Worm (Caenorhabditis elegans) whole organism, L4 larva: Measurements from ENCODE around the gene str-101.

ENCODE experiments used
- F37D6.2 ChIP-seq: sonication (generic microtip); optimal IDR thresholded peaks from 2 replicates; lab custom pipeline; 2016; ENCODE audit warnings: mild to moderate bottlenecking, missing genetic modification characterization, missing compliant biosample characterization
- F44E2.7 ChIP-seq: fragments of 200-800 bp; sonication (Bioruptor generic); IDR thresholded peaks from 2 replicates; pipeline ENCODE4 v2.1.2; 2022; ENCODE audit warnings: missing genetic modification characterization, missing compliant biosample characterization
- F49E8.2 ChIP-seq: sonication (generic microtip); optimal IDR thresholded peaks from 2 replicates; lab custom pipeline; 2016; ENCODE audit warnings: missing compliant biosample characterization, mild to moderate bottlenecking, missing genetic modification characterization, borderline replicate concordance
- R02D3.7 ChIP-seq: fragments of 150-350 bp; sonication (generic microtip); optimal IDR thresholded peaks from 3 replicates; lab custom pipeline; 2014; ENCODE audit warnings: missing biosample characterization, missing genetic modification characterization
- Y5F2A.4 ChIP-seq: fragments of 200-800 bp; sonication (Bioruptor generic); optimal IDR thresholded peaks from 2 replicates; lab custom pipeline; 2018; ENCODE audit warnings: mild to moderate bottlenecking, missing genetic modification characterization, missing compliant biosample characterization
- Y75B8A.6 ChIP-seq: fragments of 200-800 bp; sonication (Bioruptor generic); IDR thresholded peaks from 2 replicates; pipeline ENCODE4 v1.3.6; 2022; ENCODE audit warnings: missing genetic modification reagents, missing genetic modification characterization, missing compliant biosample characterization
- ZK337.2 ChIP-seq: fragments of 200-800 bp; sonication (Bioruptor generic); IDR thresholded peaks from 2 replicates; pipeline ENCODE4 v1.3.6; 2022; ENCODE audit warnings: missing genetic modification reagents, missing genetic modification characterization, missing compliant biosample characterization
- ZK546.5 ChIP-seq, 2 experiments: sonication (generic microtip); optimal IDR thresholded peaks; 2 replicates each; lab custom pipeline; 2017; ENCODE audit warnings: missing biosample characterization in 2 of 2, missing genetic modification characterization in 2 of 2
- aly-2 ChIP-seq: sonication (generic microtip); optimal IDR thresholded peaks from 2 replicates; lab custom pipeline; 2018; ENCODE audit warnings: missing biosample characterization, missing genetic modification characterization
- ama-1 ChIP-seq: fragments of 150-350 bp; optimal IDR thresholded peaks from 2 replicates; lab custom pipeline; 2014; ENCODE audit warnings: inconsistent platforms, mixed read lengths
- ceh-32 ChIP-seq: sonication (generic microtip); optimal IDR thresholded peaks from 2 replicates; lab custom pipeline; 2016; ENCODE audit warnings: mild to moderate bottlenecking, missing genetic modification characterization, missing compliant biosample characterization; ENCODE audit not compliant: poor library complexity
- ceh-62 ChIP-seq: sonication (generic microtip); optimal IDR thresholded peaks from 2 replicates; lab custom pipeline; 2017; ENCODE audit warnings: missing biosample characterization, missing genetic modification characterization
- ctbp-1 ChIP-seq: fragments of 200-800 bp; sonication (Bioruptor generic); IDR thresholded peaks from 2 replicates; pipeline ENCODE4 v1.3.6; 2022; ENCODE audit warnings: missing genetic modification reagents, missing genetic modification characterization, missing compliant biosample characterization
- daf-12 ChIP-seq: fragments of 150-350 bp; optimal IDR thresholded peaks from 2 replicates; lab custom pipeline; 2014; ENCODE audit warnings: missing biosample characterization, missing genetic modification reagents, missing genetic modification characterization
- daf-16 ChIP-seq, 3 experiments: sonication (generic microtip); optimal IDR thresholded peaks; 2 replicates each; lab custom pipeline; 2016 to 2017; ENCODE audit warnings: missing genetic modification characterization in 3 of 3, missing genetic modification reagents in 3 of 3, mild to moderate bottlenecking in 2 of 3, missing compliant biosample characterization in 2 of 3, missing biosample characterization in 1 of 3, moderate library complexity in 1 of 3
- dmd-6 ChIP-seq: fragments of 200-800 bp; sonication (Bioruptor generic); IDR thresholded peaks from 2 replicates; pipeline ENCODE4 v1.3.6; 2022; ENCODE audit warnings: missing genetic modification reagents, missing genetic modification characterization, missing compliant biosample characterization
- dmd-8 ChIP-seq: fragments of 200-800 bp; sonication (Bioruptor generic); IDR thresholded peaks from 2 replicates; pipeline ENCODE4 v1.3.6; 2022; ENCODE audit warnings: missing genetic modification characterization, missing compliant biosample characterization
- dpl-1 ChIP-seq: fragments of 150-350 bp; optimal IDR thresholded peaks from 2 replicates; lab custom pipeline; 2014; ENCODE audit warnings: missing biosample characterization, missing genetic modification reagents, missing genetic modification characterization
- dve-1 ChIP-seq: sonication (generic microtip); optimal IDR thresholded peaks from 2 replicates; lab custom pipeline; 2017; ENCODE audit warnings: antibody characterized with exemption, mild to moderate bottlenecking, missing genetic modification characterization, missing compliant biosample characterization; ENCODE audit not compliant: insufficient read depth
- gei-8 ChIP-seq: fragments of 200-800 bp; sonication (Bioruptor generic); optimal IDR thresholded peaks from 2 replicates; lab custom pipeline; 2018; ENCODE audit warnings: mild to moderate bottlenecking, missing genetic modification characterization, missing compliant biosample characterization
- lin-39 ChIP-seq: fragments of 150-350 bp; optimal IDR thresholded peaks from 2 replicates; lab custom pipeline; 2014; ENCODE audit warnings: missing biosample characterization, missing genetic modification reagents, missing genetic modification characterization
- madf-5 ChIP-seq, 2 experiments: fragments of 200-800 bp; sonication (Bioruptor generic); IDR thresholded peaks; 2 replicates each; pipeline ENCODE4 v1.3.6; 2022; ENCODE audit warnings: missing compliant biosample characterization in 2 of 2, missing genetic modification characterization in 2 of 2
- madf-9 ChIP-seq: fragments of 200-800 bp; sonication (Bioruptor generic); conservative IDR thresholded peaks from 2 replicates; pipeline ENCODE4 v1.3.6; 2022; ENCODE audit warnings: missing genetic modification reagents, missing genetic modification characterization, missing compliant biosample characterization
- mes-2 ChIP-seq: sonication (generic microtip); optimal IDR thresholded peaks from 2 replicates; lab custom pipeline; 2016; ENCODE audit warnings: missing genotype, mild to moderate bottlenecking, missing genetic modification characterization, missing compliant biosample characterization; ENCODE audit not compliant: poor library complexity, severe bottlenecking
- nhr-10 ChIP-seq: fragments of 150-350 bp; optimal IDR thresholded peaks from 2 replicates; lab custom pipeline; 2014; ENCODE audit warnings: missing biosample characterization, missing genetic modification characterization
- nhr-102 ChIP-seq: sonication (generic microtip); optimal IDR thresholded peaks from 2 replicates; lab custom pipeline; 2016; ENCODE audit warnings: mild to moderate bottlenecking, missing genetic modification characterization, moderate library complexity, missing compliant biosample characterization
- nhr-237 ChIP-seq: sonication (generic microtip); optimal IDR thresholded peaks from 2 replicates; lab custom pipeline; 2017; ENCODE audit warnings: missing biosample characterization, missing genetic modification characterization
- nhr-48 ChIP-seq: sonication (generic microtip); optimal IDR thresholded peaks from 2 replicates; lab custom pipeline; 2016; ENCODE audit warnings: mild to moderate bottlenecking, missing genetic modification characterization, missing compliant biosample characterization
- php-3 ChIP-seq: fragments of 200-800 bp; sonication (Bioruptor generic); IDR thresholded peaks from 2 replicates; pipeline ENCODE4 v1.3.6; 2022; ENCODE audit warnings: missing genetic modification reagents, missing genetic modification characterization, missing compliant biosample characterization
- pqm-1 ChIP-seq: sonication (generic microtip); optimal IDR thresholded peaks from 2 replicates; lab custom pipeline; 2017; ENCODE audit warnings: missing biosample characterization, missing genetic modification characterization
- rbr-2 ChIP-seq: sonication (generic microtip); optimal IDR thresholded peaks from 2 replicates; lab custom pipeline; 2016; ENCODE audit warnings: missing genotype, missing genetic modification characterization, missing compliant biosample characterization
- sdz-12 ChIP-seq: fragments of 200-800 bp; sonication (Bioruptor generic); optimal IDR thresholded peaks from 2 replicates; lab custom pipeline; 2018; ENCODE audit warnings: mild to moderate bottlenecking, missing genetic modification characterization, missing compliant biosample characterization
- skn-1 ChIP-seq: fragments of 150-350 bp; optimal IDR thresholded peaks from 2 replicates; lab custom pipeline; 2014; ENCODE audit warnings: missing biosample characterization, missing genetic modification characterization
- snpc-1.2 ChIP-seq: fragments of 200-800 bp; sonication (Bioruptor generic); IDR thresholded peaks from 2 replicates; pipeline ENCODE4 v1.3.6; 2022; ENCODE audit warnings: missing genetic modification reagents, missing genetic modification characterization, missing compliant biosample characterization
- unc-62 ChIP-seq, 3 experiments: fragments of 150-350 bp in 1 of 3; sonication (generic microtip); optimal IDR thresholded peaks in 2 of 3; peaks in 1 of 3; 1 replicate in 1 of 3; 2 replicates in 2 of 3; lab custom pipeline; 2014 to 2017; ENCODE audit warnings: missing biosample characterization in 3 of 3, missing genetic modification characterization in 3 of 3, missing genetic modification reagents in 3 of 3, missing genotype in 1 of 3
- vab-7 ChIP-seq: fragments of 200-800 bp; sonication (Bioruptor generic); IDR thresholded peaks from 2 replicates; pipeline ENCODE4 v1.3.6; 2022; ENCODE audit warnings: missing genetic modification reagents, missing genetic modification characterization, missing compliant biosample characterization
- zfp-2 ChIP-seq: sonication (generic microtip); optimal IDR thresholded peaks from 2 replicates; lab custom pipeline; 2016; ENCODE audit warnings: mild to moderate bottlenecking, missing genetic modification characterization, missing compliant biosample characterization
- ztf-7 ChIP-seq: fragments of 150-350 bp; optimal IDR thresholded peaks from 2 replicates; lab custom pipeline; 2014; ENCODE audit warnings: missing biosample characterization, missing genetic modification characterization

Gene str-101

DNA sequence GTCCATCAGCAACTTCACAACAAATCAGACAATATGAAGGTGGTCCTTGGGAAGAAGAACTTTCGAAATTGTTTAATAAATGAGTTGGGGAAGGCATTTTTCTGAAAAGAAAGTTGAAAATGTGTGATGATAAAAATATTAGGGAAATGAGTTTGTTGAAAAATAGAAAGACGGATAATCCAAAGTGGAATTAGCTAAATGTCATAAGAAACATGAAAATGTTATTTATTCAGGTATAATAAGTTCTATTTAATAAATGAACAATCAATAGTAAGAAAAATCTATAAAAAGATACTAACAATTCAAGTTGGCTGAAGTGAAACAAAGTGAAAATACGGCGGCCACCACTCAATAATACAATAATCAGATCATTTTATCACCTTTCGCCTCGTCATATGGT, 9.5 kb downstream of the str-101 start, which contains the start of gene nhr-53:
Gene nhr-53, minus strand, starts transcription at position 101 of the 400 bp plus-strand sequence.
- TF ChIP-seq dve-1 (tag; lab: Kevin White, UChicago): no peak
- TF ChIP-seq sdz-12 (GFP tag; lab: Kevin White, UChicago): no peak
- TF ChIP-seq nhr-48 (tag; lab: Kevin White, UChicago): no peak
- no peak for TF ChIP-seq lin-39
- no peak for TF ChIP-seq pqm-1
- TF ChIP-seq rbr-2 (tag; lab: Kevin White, UChicago): no peak

DNA sequence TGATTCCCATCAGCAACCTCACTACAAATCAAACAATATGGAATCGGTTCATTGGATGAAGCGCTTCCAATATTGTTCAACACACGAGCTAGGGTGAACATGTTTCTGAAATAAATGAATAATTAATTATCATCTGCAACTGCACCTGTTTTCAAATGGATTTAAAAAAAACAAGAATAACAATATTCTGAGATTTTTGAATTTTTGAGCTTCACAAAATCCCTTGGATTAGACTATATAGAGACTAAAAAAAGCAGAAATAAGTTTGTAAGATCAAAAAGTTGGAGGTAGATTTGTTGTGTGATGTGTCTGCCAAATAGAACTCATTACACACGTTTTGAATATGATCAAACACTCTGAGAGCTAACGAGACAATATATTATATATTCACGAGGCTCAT, 12.0 kb downstream of the str-101 start, which contains the start of gene nhr-199:
Gene nhr-199, minus strand, starts transcription at position 101 of the 400 bp plus-strand sequence.
- TF ChIP-seq vab-7 (GFP tag; lab: Robert Waterston, UW) (no peak), nhr-102 (no peak), rbr-2 (tag; lab: Kevin White, UChicago) (no peak), dve-1 (tag; lab: Kevin White, UChicago) (no peak), snpc-1.2 (GFP tag; lab: Robert Waterston, UW) (no peak), unc-62 (GFP tag; optimal IDR thresholded peaks at IDR 0.05 in 1 of 2; lab: Kevin White, UChicago) (no peak), unc-62 (tag; optimal IDR thresholded peaks at IDR 0.05; lab: Kevin White, UChicago) (no peak), aly-2 (tag; lab: Kevin White, UChicago) (no peak), madf-5 (GFP tag; IDR thresholded peaks at IDR 0.05; lab: Robert Waterston, UW) (no peak), F49E8.2 (no peak), ceh-62 (tag; lab: Kevin White, UChicago) (no peak), nhr-237 (tag; lab: Kevin White, UChicago) (no peak), ceh-32 (tag; lab: Kevin White, UChicago) (no peak), dmd-8 (GFP tag; lab: Robert Waterston, UW) (no peak), ZK337.2 (GFP tag; lab: Robert Waterston, UW) (no peak)

ce11 chrV:15698099-15698498, 13.7 kb downstream of the str-101 start, which contains the start of gene srx-29:
srx-29 (minus strand) TSS chrV:15698199.
- TF ChIP-seq ZK546.5 (tag; optimal IDR thresholded peaks at IDR 0.05; lab: Kevin White, UChicago) (no peak), R02D3.7 (tag; lab: Kevin White, UChicago) (no peak), dmd-6 (no peak), daf-16 (GFP tag; optimal IDR thresholded peaks at IDR 0.05; lab: Kevin White, UChicago) (no peak), daf-16 (tag; optimal IDR thresholded peaks at IDR 0.05; lab: Kevin White, UChicago) (no peak), Y5F2A.4 (GFP tag; lab: Kevin White, UChicago) (no peak), php-3 (no peak), nhr-10 (tag; lab: Kevin White, UChicago) (no peak), gei-8 (GFP tag; lab: Kevin White, UChicago) (no peak), Y75B8A.6 (GFP tag; lab: Robert Waterston, UW) (no peak), ama-1 (lab: Kevin White, UChicago) (no peak), ctbp-1 (GFP tag; lab: Robert Waterston, UW) (no peak), dpl-1 (no peak), skn-1 (tag; lab: Kevin White, UChicago) (no peak), aly-2 (tag; lab: Kevin White, UChicago) (no peak), nhr-48 (tag; lab: Kevin White, UChicago) (no peak), ztf-7 (tag; lab: Kevin White, UChicago) (no peak), mes-2 (tag; lab: Kevin White, UChicago) (no peak)

DNA sequence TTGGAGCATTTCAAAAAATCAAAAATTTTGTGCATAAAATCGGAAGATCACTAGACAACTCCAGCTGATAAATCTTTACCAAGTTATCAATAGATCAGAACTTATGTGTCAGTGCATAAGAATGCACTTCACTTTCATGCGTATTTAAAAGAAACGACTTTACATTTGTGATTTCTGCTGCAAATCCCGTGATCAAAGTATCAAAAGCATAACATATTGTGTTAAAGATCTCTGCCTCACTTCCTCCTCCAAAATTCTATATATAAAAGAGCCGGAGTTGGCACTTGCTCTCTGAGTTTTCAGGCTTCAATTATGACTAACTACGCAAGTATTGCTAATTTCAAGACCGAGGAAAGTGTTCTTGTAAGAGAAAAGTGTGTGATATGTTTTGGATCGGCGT, 18.1 kb downstream of the str-101 start, which contains the start of gene nhr-198:
Gene nhr-198, plus strand, starts transcription at position 313 of the 400 bp plus-strand sequence.
- TF ChIP-seq madf-9 (GFP tag; lab: Robert Waterston, UW) (no peak), F37D6.2 (tag; lab: Kevin White, UChicago) (no peak), F44E2.7 (no peak), sdz-12 (GFP tag; lab: Kevin White, UChicago) (no peak), zfp-2 (tag; lab: Kevin White, UChicago) (no peak), daf-12 (tag; lab: Kevin White, UChicago) (no peak)
- TF ChIP-seq, all 104 proteins: peak for 0
